Worm (Caenorhabditis elegans) whole organism, mixed stage, embryonic: ENCODE results near the gene dct-6.

ENCODE experiments used
- blmp-1 ChIP-seq: fragments of 150-350 bp; optimal IDR thresholded peaks from 2 replicates; lab custom pipeline; 2014; ENCODE audit warnings: missing biosample characterization, missing genetic modification characterization
- ceh-83 ChIP-seq: fragments of 200-800 bp; sonication (Bioruptor generic); optimal IDR thresholded peaks from 2 replicates; lab custom pipeline; 2018; ENCODE audit warnings: mild to moderate bottlenecking, missing genetic modification characterization, missing compliant biosample characterization
- ces-1 ChIP-seq: fragments of 150-350 bp; optimal IDR thresholded peaks from 2 replicates; lab custom pipeline; 2014; ENCODE audit warnings: missing biosample characterization, missing genetic modification reagents, missing genetic modification characterization
- cnd-1 ChIP-seq: fragments of 200-800 bp; sonication (Bioruptor generic); optimal IDR thresholded peaks from 2 replicates; lab custom pipeline; 2018; ENCODE audit warnings: mild to moderate bottlenecking, missing genetic modification characterization, missing compliant biosample characterization
- lin-32 ChIP-seq: fragments of 200-800 bp; sonication (Bioruptor generic); optimal IDR thresholded peaks from 2 replicates; lab custom pipeline; 2018; ENCODE audit warnings: mild to moderate bottlenecking, missing genetic modification characterization, missing compliant biosample characterization
- mab-5 ChIP-seq: fragments of 150-350 bp; optimal IDR thresholded peaks from 2 replicates; lab custom pipeline; 2014; ENCODE audit warnings: missing biosample characterization, missing genetic modification characterization
- mep-1 ChIP-seq: fragments of 150-350 bp; optimal IDR thresholded peaks from 2 replicates; lab custom pipeline; 2017; ENCODE audit warnings: missing biosample characterization, missing genetic modification reagents, missing genetic modification characterization, inconsistent platforms
- nhr-12 ChIP-seq: fragments of 150-350 bp; optimal IDR thresholded peaks from 2 replicates; lab custom pipeline; 2014; ENCODE audit warnings: missing biosample characterization, missing genetic modification characterization
- pha-4 ChIP-seq: fragments of 150-350 bp; optimal IDR thresholded peaks from 2 replicates; lab custom pipeline; 2018; ENCODE audit warnings: missing biosample characterization, missing genetic modification reagents, missing genetic modification characterization
- sem-2 ChIP-seq: fragments of 200-800 bp; sonication (Bioruptor generic); optimal IDR thresholded peaks from 2 replicates; lab custom pipeline; 2018; ENCODE audit warnings: mild to moderate bottlenecking, missing genetic modification characterization, missing compliant biosample characterization
- sptf-1 ChIP-seq: sonication (generic microtip); optimal IDR thresholded peaks from 2 replicates; lab custom pipeline; 2017; ENCODE audit warnings: mild to moderate bottlenecking, missing genetic modification characterization, moderate library complexity, missing compliant biosample characterization
- ztf-11 ChIP-seq: fragments of 150-350 bp; optimal IDR thresholded peaks from 2 replicates; lab custom pipeline; 2014; ENCODE audit warnings: missing biosample characterization, missing genetic modification characterization

ce11 chrIII:5982026-5982425 lies 15.8 kb downstream of the dct-6 start, which contains the start of gene frm-2:
- TF ChIP-seq cnd-1 (tag; lab: Kevin White, UChicago) = no peak
- TF ChIP-seq lin-32 (GFP tag; lab: Kevin White, UChicago) = no peak
- TF ChIP-seq pha-4 (tag; lab: Kevin White, UChicago) = no peak
- TF ChIP-seq blmp-1 (tag; lab: Kevin White, UChicago) = no peak
- TF ChIP-seq mep-1 (tag; lab: Kevin White, UChicago) = no peak
- no peak for TF ChIP-seq ces-1 (GFP tag; lab: Kevin White, UChicago)
- no peak for TF ChIP-seq sem-2 (GFP tag; lab: Kevin White, UChicago)
- no peak for TF ChIP-seq ztf-11
- no peak for TF ChIP-seq sptf-1 (tag; lab: Kevin White, UChicago)
- no peak for TF ChIP-seq mab-5
- no peak for TF ChIP-seq nhr-12 (tag; lab: Kevin White, UChicago)
- no peak for TF ChIP-seq ceh-83 (GFP tag; lab: Kevin White, UChicago)
